Worm (Caenorhabditis elegans): ENCODE data around the gene gro-1.

DNA sequence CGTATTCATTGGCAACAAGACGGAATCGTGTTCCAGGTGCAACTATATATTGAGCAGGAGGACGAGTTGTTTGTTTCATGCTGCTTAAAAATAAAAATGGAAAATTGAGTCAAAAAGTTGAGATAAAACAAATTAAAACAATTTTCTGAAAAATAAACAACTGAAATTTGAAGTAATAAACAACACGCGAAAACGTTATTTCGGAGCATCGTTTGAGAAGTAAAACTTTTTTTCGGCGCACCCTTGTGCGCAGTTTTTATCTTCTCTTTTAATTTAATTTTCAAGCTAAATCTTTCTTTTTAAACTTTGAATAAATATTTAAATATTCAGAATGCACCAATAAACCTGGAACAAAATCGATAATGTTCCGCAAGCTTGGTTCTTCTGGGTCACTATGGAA lies 10.8 kb upstream of the gro-1 start, which contains the start of the genes sumv-1 and gop-1:
- TF ChIP-seq ZK546.5 (tag; optimal IDR thresholded peaks at IDR 0.05), result no peak
- no peak for TF ChIP-seq sea-2 (GFP tag; optimal IDR thresholded peaks at IDR 0.05)
- no peak for TF ChIP-seq ceh-82 (tag; optimal IDR thresholded peaks at IDR 0.05)
- no peak for TF ChIP-seq lin-15B (tag; optimal IDR thresholded peaks at IDR 0.05)
- no peak for TF ChIP-seq unc-62 (GFP tag; optimal IDR thresholded peaks at IDR 0.05)
- no peak for TF ChIP-seq egl-27 (tag; optimal IDR thresholded peaks at IDR 0.05)
- no peak for TF ChIP-seq nhr-237 (tag; optimal IDR thresholded peaks at IDR 0.05)
- no peak for TF ChIP-seq nhr-11 (tag; optimal IDR thresholded peaks at IDR 0.05)
- no peak for TF ChIP-seq elt-2 (tag; optimal IDR thresholded peaks at IDR 0.05)
- no peak for TF ChIP-seq nhr-28 (tag; optimal IDR thresholded peaks at IDR 0.05)
